Worm (Caenorhabditis elegans) whole organism, L1 larva: Measurements from ENCODE around the gene C49A9.5.

Experiments used
- ama-1 ChIP-seq: fragments of 150-350 bp; optimal IDR thresholded peaks from 2 replicates; lab custom pipeline; 2014
- ceh-90 ChIP-seq: sonication (generic microtip); optimal IDR thresholded peaks from 2 replicates; lab custom pipeline; 2016; ENCODE audit warnings: missing genetic modification characterization, missing compliant biosample characterization
- efl-1 ChIP-seq, 4 experiments: fragments of 150-350 bp; optimal IDR thresholded peaks in 3 of 4; peaks in 1 of 4; 1 replicate in 1 of 4; 2 replicates in 3 of 4; lab custom pipeline; 2014; ENCODE audit warnings: missing biosample characterization in 2 of 4, missing genetic modification characterization in 2 of 4, missing genetic modification reagents in 2 of 4
- pag-3 ChIP-seq: sonication (generic microtip); optimal IDR thresholded peaks from 2 replicates; lab custom pipeline; 2017; ENCODE audit warnings: missing genetic modification characterization, mild to moderate bottlenecking, missing compliant biosample characterization, antibody characterized with exemption, borderline replicate concordance; ENCODE audit not compliant: insufficient read depth
- swsn-7 ChIP-seq: sonication (generic microtip); optimal IDR thresholded peaks from 2 replicates; lab custom pipeline; 2016; ENCODE audit warnings: missing genetic modification characterization, missing compliant biosample characterization
- unc-98 ChIP-seq: fragments of 200-800 bp; sonication (Bioruptor generic); IDR thresholded peaks from 2 replicates; pipeline ENCODE4 v1.3.6; 2022; ENCODE audit warnings: missing genetic modification characterization, missing compliant biosample characterization

The C49A9.5 gene

DNA sequence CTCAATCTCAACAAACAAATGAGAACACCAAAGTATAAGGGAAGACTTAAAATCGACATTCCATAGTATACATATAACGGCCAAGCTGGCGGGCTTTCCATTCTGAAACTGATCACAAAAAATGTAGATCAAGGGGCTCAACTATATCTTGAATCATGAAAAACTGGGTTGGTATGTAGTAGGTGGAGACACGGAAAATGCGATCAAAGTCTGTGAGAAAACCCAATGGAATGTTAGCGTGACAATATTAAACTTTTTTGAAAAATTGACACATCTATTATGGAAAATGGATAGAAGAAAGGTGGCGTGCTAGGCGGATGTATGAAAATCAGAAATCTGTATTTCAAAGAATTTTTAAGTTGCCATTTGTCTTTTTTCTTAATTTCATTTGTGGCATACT is 49.8 kb downstream of the C49A9.5 start, which contains the start of gene srv-28:
TSS of gene srv-28 (minus strand) at position 101 of the 400 bp plus-strand sequence.
- TF ChIP-seq swsn-7 (tag; lab: Kevin White, UChicago) (no peak), ceh-90 (tag; lab: Kevin White, UChicago) (no peak), ama-1 (lab: Kevin White, UChicago) (no peak), unc-98 (GFP tag; lab: Robert Waterston, UW) (no peak), pag-3 (no peak), efl-1 (optimal IDR thresholded peaks at IDR 0.05; lab: Kevin White, UChicago) (no peak), efl-1 (GFP tag; optimal IDR thresholded peaks at IDR 0.05 in 1 of 2; lab: Kevin White, UChicago) (peak in 1 of 2 experiments; percentile 2)
